1 fruit fly cellular context compared by ENCODE assay signal in the genomic region with DNA sequence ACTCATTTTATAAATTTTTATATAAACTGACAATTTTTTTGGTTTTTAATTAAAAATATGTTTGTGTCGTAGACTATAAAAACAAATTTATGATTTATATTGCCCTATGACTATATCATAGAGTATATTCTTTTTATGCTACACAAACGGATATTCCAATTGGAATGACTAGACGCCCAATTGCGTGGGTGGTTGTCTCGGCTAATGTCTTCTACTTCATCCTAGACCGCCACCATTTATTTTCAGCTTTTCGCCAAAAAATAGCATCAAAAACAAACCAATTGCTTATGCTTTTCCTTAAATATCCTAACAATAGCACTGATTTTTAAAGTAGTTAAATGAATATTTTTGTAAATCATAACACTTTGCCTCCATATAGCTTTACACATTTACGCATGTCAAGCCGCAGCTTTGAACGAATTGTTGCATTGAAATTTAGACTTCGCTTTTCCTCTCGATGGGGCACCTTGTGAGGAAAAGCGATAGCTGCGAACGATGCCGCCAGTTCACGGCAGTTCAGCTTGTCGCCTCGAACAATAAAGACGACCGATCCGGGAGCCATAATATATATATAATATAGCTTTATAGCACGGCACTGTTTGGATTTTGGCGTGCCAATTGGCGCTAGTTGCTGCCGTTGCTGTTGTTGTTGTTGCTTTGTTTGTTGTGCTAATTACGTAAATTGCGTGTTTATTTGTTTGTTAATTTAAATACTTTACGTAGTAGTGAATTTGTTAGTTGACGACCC.
TF ChIP-seq lines count a peak whose summit lies in the region.

No protein-coding gene starts in this region.

TF ChIP-seq in whole organism, embryonic, 481 proteins besides CTCF, POLR2A, EP300 and RAD21 (continued from another document):
- TF ChIP-seq gfzf (GFP tag; optimal IDR thresholded peaks at IDR 0.05; lab: Kevin White, UChicago) (peak; percentile 20), phol (tag; optimal IDR thresholded peaks at IDR 0.05; lab: Kevin White, UChicago) (no peak), CG2129 (GFP tag; IDR thresholded peaks at IDR 0.05; lab: Robert Waterston, UW; ENCODE audit: partially characterized antibody) (no peak), CG10565 (GFP tag; optimal IDR thresholded peaks at IDR 0.05; lab: Kevin White, UChicago) (no peak), nerfin-1 (tag; optimal IDR thresholded peaks at IDR 0.05; lab: Kevin White, UChicago) (no peak), Fer3 (tag; optimal IDR thresholded peaks at IDR 0.05; lab: Kevin White, UChicago) (no peak), Stat92E (GFP tag; optimal IDR thresholded peaks at IDR 0.05; lab: Kevin White, UChicago) (no peak), az2 (GFP tag; optimal IDR thresholded peaks at IDR 0.05; lab: Kevin White, UChicago) (no peak), kah (GFP tag; optimal IDR thresholded peaks at IDR 0.05; lab: Kevin White, UChicago) (no peak), Bdp1 (GFP tag; optimal IDR thresholded peaks at IDR 0.05; lab: Kevin White, UChicago) (no peak), chn (GFP tag; optimal IDR thresholded peaks at IDR 0.05; lab: Kevin White, UChicago) (no peak), Mrtf (GFP tag; IDR thresholded peaks at IDR 0.05; lab: Robert Waterston, UW) (no peak), Elba2 (GFP tag; optimal IDR thresholded peaks at IDR 0.05; lab: Kevin White, UChicago) (no peak), ato (GFP tag; IDR thresholded peaks at IDR 0.05; lab: Robert Waterston, UW; ENCODE audit: partially characterized antibody) (no peak), tll (GFP tag; optimal IDR thresholded peaks at IDR 0.05; lab: Kevin White, UChicago) (no peak), CG2678 (tag; optimal IDR thresholded peaks at IDR 0.05; lab: Kevin White, UChicago) (no peak), CG3847 (GFP tag; IDR thresholded peaks at IDR 0.05; lab: Robert Waterston, UW) (no peak), hbn (GFP tag; IDR thresholded peaks at IDR 0.05; lab: Robert Waterston, UW; ENCODE audit: partially characterized antibody) (no peak), CG17385 (GFP tag; optimal IDR thresholded peaks at IDR 0.05; lab: Kevin White, UChicago) (no peak), CG10462 (GFP tag; optimal IDR thresholded peaks at IDR 0.05; lab: Kevin White, UChicago) (no peak), Dip3 (GFP tag; optimal IDR thresholded peaks at IDR 0.05; lab: Kevin White, UChicago) (no peak), dati (GFP tag; IDR thresholded peaks at IDR 0.05; lab: Robert Waterston, UW) (no peak), zfh2 (GFP tag; optimal IDR thresholded peaks at IDR 0.05; lab: Kevin White, UChicago) (no peak), CG8290 (GFP tag; optimal IDR thresholded peaks at IDR 0.05; lab: Kevin White, UChicago) (no peak), CG8290 (tag; optimal IDR thresholded peaks at IDR 0.05; lab: Kevin White, UChicago) (peak in 1 of 2 experiments; percentile 18), Mad (GFP tag; optimal IDR thresholded peaks at IDR 0.05; lab: Kevin White, UChicago) (no peak), CG18011 (GFP tag; optimal IDR thresholded peaks at IDR 0.05; lab: Kevin White, UChicago) (no peak), CG30431 (GFP tag; optimal IDR thresholded peaks at IDR 0.05; lab: Kevin White, UChicago) (no peak), CG13424 (tag; optimal IDR thresholded peaks at IDR 0.05; lab: Kevin White, UChicago) (no peak), sr (GFP tag; IDR thresholded peaks at IDR 0.05; lab: Robert Waterston, UW) (no peak), CG6854 (GFP tag; optimal IDR thresholded peaks at IDR 0.05; lab: Kevin White, UChicago) (no peak), Chrac-16 (GFP tag; optimal IDR thresholded peaks at IDR 0.05; lab: Kevin White, UChicago) (no peak), en (GFP tag; optimal IDR thresholded peaks at IDR 0.05; lab: Kevin White, UChicago) (no peak), p53 (GFP tag; optimal IDR thresholded peaks at IDR 0.05; lab: Kevin White, UChicago) (no peak), mld (GFP tag; IDR thresholded peaks at IDR 0.05; lab: Robert Waterston, UW; ENCODE audit: partially characterized antibody) (no peak), D19A (tag; optimal IDR thresholded peaks at IDR 0.05; lab: Kevin White, UChicago) (peak; percentile 63), CG11695 (GFP tag; IDR thresholded peaks at IDR 0.05; lab: Robert Waterston, UW) (0 out of 3 replicates have a peak, but pooled peaks have one; percentile 7), btn (GFP tag; optimal IDR thresholded peaks at IDR 0.05; lab: Kevin White, UChicago) (no peak), Deaf1 (tag; optimal IDR thresholded peaks at IDR 0.05; lab: Kevin White, UChicago) (no peak), Side (GFP tag; optimal IDR thresholded peaks at IDR 0.05; lab: Kevin White, UChicago) (no peak), Ptx1 (GFP tag; IDR thresholded peaks at IDR 0.05; lab: Robert Waterston, UW) (no peak), Neu2 (GFP tag; optimal IDR thresholded peaks at IDR 0.05; lab: Kevin White, UChicago; ENCODE audit: borderline replicate concordance) (no peak), Dll (GFP tag; IDR thresholded peaks at IDR 0.05; lab: Robert Waterston, UW; ENCODE audit: partially characterized antibody) (no peak), HmgD (GFP tag; optimal IDR thresholded peaks at IDR 0.05; lab: Kevin White, UChicago) (no peak)
